Worm (Caenorhabditis elegans): ENCODE measurements around the gene F18C5.10.
A peak's percentile ranks its signal among the peaks of the same experiment; 100 is the strongest.

F18C5.10 gene

DNA sequence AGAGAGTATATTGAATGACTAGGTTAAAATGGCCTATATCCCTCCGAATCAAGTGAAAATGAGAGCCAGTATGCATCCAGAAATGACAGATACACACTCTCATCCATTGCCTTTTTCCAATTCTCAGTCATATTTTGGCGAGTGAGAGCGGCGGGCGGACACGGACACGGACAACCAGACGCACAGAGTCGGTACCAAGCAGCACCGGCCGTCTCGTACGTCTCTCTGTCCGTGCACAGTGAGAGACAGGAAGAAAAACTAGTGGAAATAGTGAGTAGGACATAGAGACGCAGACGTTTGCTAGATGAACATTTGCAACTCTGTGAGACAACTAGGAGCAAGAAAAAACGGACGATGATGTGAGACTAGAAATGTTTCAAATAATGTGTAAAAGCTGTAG, 2.0 kb upstream of the F18C5.10 start (continued):
- TF ChIP-seq nhr-6 (tag; optimal IDR thresholded peaks at IDR 0.05) (no peak), elt-3 (tag; optimal IDR thresholded peaks at IDR 0.05) (no peak), ceh-82 (tag; optimal IDR thresholded peaks at IDR 0.05) (no peak), ceh-16 (tag; optimal IDR thresholded peaks at IDR 0.05) (no peak), ama-1 (optimal IDR thresholded peaks at IDR 0.05) (no peak), Y55F3AM.14 (GFP tag; optimal IDR thresholded peaks at IDR 0.05) (no peak), R02D3.7 (tag; optimal IDR thresholded peaks at IDR 0.05) (no peak), alr-1 (tag; optimal IDR thresholded peaks at IDR 0.05) (no peak), unc-55 (GFP tag; optimal IDR thresholded peaks at IDR 0.05) (peak; percentile 63), unc-62 (GFP tag; optimal IDR thresholded peaks at IDR 0.05) (no peak), blmp-1 (tag; optimal IDR thresholded peaks at IDR 0.05; ENCODE audit: insufficient read depth) (no peak), nhr-11 (tag; optimal IDR thresholded peaks at IDR 0.05) (no peak), nhr-21 (tag; optimal IDR thresholded peaks at IDR 0.05) (no peak), nhr-10 (tag; optimal IDR thresholded peaks at IDR 0.05) (no peak), skn-1 (tag; optimal IDR thresholded peaks at IDR 0.05) (no peak), ztf-4 (tag; optimal IDR thresholded peaks at IDR 0.05) (no peak), lin-11 (tag; optimal IDR thresholded peaks at IDR 0.05) (no peak), gmeb-1 (tag; optimal IDR thresholded peaks at IDR 0.05) (no peak), sem-4 (tag; optimal IDR thresholded peaks at IDR 0.05) (no peak), lsy-2 (tag; optimal IDR thresholded peaks at IDR 0.05) (peak in 1 of 2 experiments; percentile 59), lin-39 (tag; optimal IDR thresholded peaks at IDR 0.05) (no peak), fos-1 (tag; optimal IDR thresholded peaks at IDR 0.05) (peak; percentile 39), nhr-129 (tag; optimal IDR thresholded peaks at IDR 0.05) (peak; percentile 57), sma-3 (GFP tag; optimal IDR thresholded peaks at IDR 0.05) (no peak), nhr-23 (tag; optimal IDR thresholded peaks at IDR 0.05) (no peak)

- TF ChIP-seq nhr-25 (tag; optimal IDR thresholded peaks at IDR 0.05) (peak; percentile 72), sma-3 (GFP tag; optimal IDR thresholded peaks at IDR 0.05) (peak; percentile 56), fos-1 (tag; optimal IDR thresholded peaks at IDR 0.05) (peak; percentile 29), egl-27 (tag; optimal IDR thresholded peaks at IDR 0.05) (no peak), blmp-1 (tag; optimal IDR thresholded peaks at IDR 0.05; ENCODE audit: insufficient read depth) (peak; percentile 94), Y55F3AM.14 (GFP tag; optimal IDR thresholded peaks at IDR 0.05) (peak; percentile 35), F13H6.1 (tag; optimal IDR thresholded peaks at IDR 0.05) (peak; percentile 9), nhr-129 (tag; optimal IDR thresholded peaks at IDR 0.05) (no peak), mab-5 (tag; optimal IDR thresholded peaks at IDR 0.05) (no peak), lsy-2 (tag; optimal IDR thresholded peaks at IDR 0.05) (peak in 1 of 2 experiments; percentile 9), sma-9 (GFP tag; optimal IDR thresholded peaks at IDR 0.05) (peak; percentile 24), sma-9 (tag; optimal IDR thresholded peaks at IDR 0.05) (no peak), nhr-6 (tag; optimal IDR thresholded peaks at IDR 0.05) (peak; percentile 17)
These were observed 1.1 kb upstream of the F18C5.10 start for ce11 chrII:6562203-6562867.

DNA sequence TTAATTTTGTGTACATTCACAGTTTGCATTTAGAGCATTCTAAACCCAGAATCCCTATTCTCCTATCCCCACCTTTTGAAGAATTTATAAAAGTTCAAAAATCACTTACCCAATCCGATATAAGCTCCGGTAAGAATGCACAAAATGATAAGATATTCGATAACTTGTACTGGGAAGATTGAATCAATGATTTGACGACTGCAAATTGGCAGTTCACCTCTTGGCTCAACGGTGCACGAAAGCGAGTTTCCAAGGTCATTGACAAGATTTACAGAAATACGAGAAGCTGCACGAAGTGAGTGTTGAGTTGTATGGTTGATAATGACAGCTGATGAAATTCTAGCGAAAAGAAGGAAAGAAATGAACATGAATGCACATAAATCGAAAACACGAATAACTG, 953 bp downstream of the F18C5.10 start:
- TF ChIP-seq ama-1 (optimal IDR thresholded peaks at IDR 0.05) (peak; percentile 51), ZK546.5 (tag; optimal IDR thresholded peaks at IDR 0.05) (no peak), nhr-129 (tag; optimal IDR thresholded peaks at IDR 0.05) (peak; percentile 27)

DNA sequence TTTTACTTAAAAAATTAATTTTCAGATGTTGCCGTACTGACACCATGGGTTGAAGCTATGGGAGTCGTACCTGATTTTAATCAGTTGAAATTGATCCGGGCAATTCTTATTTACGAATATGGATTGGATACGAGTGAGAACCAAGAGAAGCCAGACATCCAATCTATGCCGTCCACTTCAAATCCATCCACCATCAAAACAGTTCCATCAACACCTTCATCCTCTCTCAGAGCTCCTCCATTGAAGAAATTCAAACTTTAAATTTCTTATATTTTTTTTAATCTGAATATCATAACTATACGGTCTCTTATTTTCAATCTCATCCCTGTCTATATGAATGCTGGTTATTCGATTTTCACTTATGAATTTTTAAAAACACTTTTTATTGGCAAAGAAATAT, 2.4 kb downstream of the F18C5.10 start:
- no peak for TF ChIP-seq nhr-77 (tag; optimal IDR thresholded peaks at IDR 0.05)
- no peak for TF ChIP-seq nhr-6 (tag; optimal IDR thresholded peaks at IDR 0.05)
- TF ChIP-seq lin-13 (GFP tag; optimal IDR thresholded peaks at IDR 0.05): no peak
- TF ChIP-seq nhr-10 (tag; optimal IDR thresholded peaks at IDR 0.05): no peak
- TF ChIP-seq unc-55 (GFP tag; optimal IDR thresholded peaks at IDR 0.05): no peak
- TF ChIP-seq nhr-12 (tag; optimal IDR thresholded peaks at IDR 0.05): no peak
- no peak for TF ChIP-seq ztf-1 (GFP tag; conservative IDR thresholded peaks at IDR 0.05)
- no peak for TF ChIP-seq skn-1 (tag; optimal IDR thresholded peaks at IDR 0.05)
- TF ChIP-seq crh-2 (tag; optimal IDR thresholded peaks at IDR 0.05): no peak
- TF ChIP-seq sma-9 (GFP tag; optimal IDR thresholded peaks at IDR 0.05): no peak
- no peak for TF ChIP-seq sma-9 (tag; optimal IDR thresholded peaks at IDR 0.05)
- TF ChIP-seq unc-39 (tag; optimal IDR thresholded peaks at IDR 0.05): no peak
- no peak for TF ChIP-seq nhr-23 (tag; optimal IDR thresholded peaks at IDR 0.05)
- TF ChIP-seq elt-1 (tag; optimal IDR thresholded peaks at IDR 0.05): no peak
- TF ChIP-seq ceh-82 (tag; optimal IDR thresholded peaks at IDR 0.05): no peak
- no peak for TF ChIP-seq peb-1 (tag; optimal IDR thresholded peaks at IDR 0.05)
- no peak for TF ChIP-seq gmeb-1 (tag; optimal IDR thresholded peaks at IDR 0.05)
- TF ChIP-seq nhr-237 (tag; optimal IDR thresholded peaks at IDR 0.05): no peak
- no peak for TF ChIP-seq sem-4 (tag; optimal IDR thresholded peaks at IDR 0.05)
- TF ChIP-seq unc-62 (GFP tag; optimal IDR thresholded peaks at IDR 0.05): no peak

Data from whole organism, L2 larva.